Fruit fly (Drosophila melanogaster): ENCODE results near the gene CG12811.

The CG12811 gene

dm6 chr3R:10089171-10089664 lies 40.6 kb upstream of the CG12811 start:
- TF ChIP-seq Dif (GFP tag; optimal IDR thresholded peaks at IDR 0.05; ENCODE audit: partially characterized antibody) (peak; percentile 98), Hnf4 (GFP tag; optimal IDR thresholded peaks at IDR 0.05) (peak; percentile 8), sage (GFP tag; optimal IDR thresholded peaks at IDR 0.05) (peak; percentile 15), CrebA (GFP tag; optimal IDR thresholded peaks at IDR 0.05; ENCODE audit: borderline replicate concordance) (peak; percentile 88), lola (GFP tag; optimal IDR thresholded peaks at IDR 0.05) (no peak), fru (GFP tag; optimal IDR thresholded peaks at IDR 0.05) (peak; percentile 14), Rel (GFP tag; optimal IDR thresholded peaks at IDR 0.05) (peak; percentile 10), Rel (tag; optimal IDR thresholded peaks at IDR 0.05) (peak; percentile 33), tai (GFP tag; optimal IDR thresholded peaks at IDR 0.05) (no peak), N (GFP tag; optimal IDR thresholded peaks at IDR 0.05) (no peak), HLH106 (tag; optimal IDR thresholded peaks at IDR 0.05) (no peak), Hr78 (GFP tag; optimal IDR thresholded peaks at IDR 0.05) (no peak), psq (GFP tag; optimal IDR thresholded peaks at IDR 0.05) (peak; percentile 84), dl (GFP tag; optimal IDR thresholded peaks at IDR 0.05; ENCODE audit: insufficient read depth in 1 of 2, partially characterized antibody in 2 of 2) (peak; percentile 96 to 97), h (GFP tag; optimal IDR thresholded peaks at IDR 0.05) (peak; percentile 44), Sp1 (GFP tag; optimal IDR thresholded peaks at IDR 0.05) (peak; percentile 18), Hr83 (GFP tag; optimal IDR thresholded peaks at IDR 0.05; ENCODE audit: poor library complexity, severe bottlenecking) (peak; percentile 69), Vsx2 (GFP tag; optimal IDR thresholded peaks at IDR 0.05; ENCODE audit: partially characterized antibody) (peak; percentile 83), ey (GFP tag; optimal IDR thresholded peaks at IDR 0.05) (no peak), sv (GFP tag; optimal IDR thresholded peaks at IDR 0.05) (no peak), Jra (GFP tag; optimal IDR thresholded peaks at IDR 0.05) (peak; percentile 15), usp (GFP tag; optimal IDR thresholded peaks at IDR 0.05) (no peak), foxo (GFP tag; optimal IDR thresholded peaks at IDR 0.05) (no peak), Mio (GFP tag; optimal IDR thresholded peaks at IDR 0.05) (no peak), rgr (GFP tag; optimal IDR thresholded peaks at IDR 0.05) (peak; percentile 19), Myc (optimal IDR thresholded peaks at IDR 0.05) (no peak), jim (GFP tag; optimal IDR thresholded peaks at IDR 0.05) (no peak), CG32264 (GFP tag; optimal IDR thresholded peaks at IDR 0.05) (no peak), dsf (GFP tag; optimal IDR thresholded peaks at IDR 0.05; ENCODE audit: borderline replicate concordance) (no peak)

dm6 chr3R:10087206-10087927 lies 38.8 kb upstream of the CG12811 start:
- TF ChIP-seq Mio (GFP tag; optimal IDR thresholded peaks at IDR 0.05) = peak; percentile 69
- peak; percentile 95 for TF ChIP-seq h (GFP tag; optimal IDR thresholded peaks at IDR 0.05)
- TF ChIP-seq Rel (GFP tag; optimal IDR thresholded peaks at IDR 0.05) = peak; percentile 24
- TF ChIP-seq Rel (tag; optimal IDR thresholded peaks at IDR 0.05) = peak; percentile 51
- TF ChIP-seq dmrt93B (GFP tag; optimal IDR thresholded peaks at IDR 0.05) = peak; percentile 69
- TF ChIP-seq Dif (GFP tag; optimal IDR thresholded peaks at IDR 0.05; ENCODE audit: partially characterized antibody) = peak; percentile 94
- peak; percentile 94 for TF ChIP-seq OdsH (GFP tag; optimal IDR thresholded peaks at IDR 0.05)
- TF ChIP-seq psq (GFP tag; optimal IDR thresholded peaks at IDR 0.05) = peak; percentile 99
- peak; percentile 92 for TF ChIP-seq tai (GFP tag; optimal IDR thresholded peaks at IDR 0.05)
- TF ChIP-seq CG9705 (GFP tag; optimal IDR thresholded peaks at IDR 0.05) = peak; percentile 33
- no peak for TF ChIP-seq GATAd (GFP tag; optimal IDR thresholded peaks at IDR 0.05)
- TF ChIP-seq CrebA (GFP tag; optimal IDR thresholded peaks at IDR 0.05; ENCODE audit: borderline replicate concordance) = peak; percentile 42
- TF ChIP-seq pan (optimal IDR thresholded peaks at IDR 0.05) = no peak
- TF ChIP-seq Jra (GFP tag; optimal IDR thresholded peaks at IDR 0.05) = peak; percentile 81
- peak; percentile 54 for TF ChIP-seq CG32264 (GFP tag; optimal IDR thresholded peaks at IDR 0.05)
- TF ChIP-seq lola (GFP tag; optimal IDR thresholded peaks at IDR 0.05) = peak; percentile 47
- TF ChIP-seq dsf (GFP tag; optimal IDR thresholded peaks at IDR 0.05; ENCODE audit: borderline replicate concordance) = peak; percentile 39
- no peak for TF ChIP-seq Hr78 (GFP tag; optimal IDR thresholded peaks at IDR 0.05)
- TF ChIP-seq Abd-B (GFP tag; optimal IDR thresholded peaks at IDR 0.05) = peak; percentile 8
- no peak for TF ChIP-seq Myc (optimal IDR thresholded peaks at IDR 0.05)
- peak; percentile 62 for TF ChIP-seq sv (GFP tag; optimal IDR thresholded peaks at IDR 0.05)
- no peak for TF ChIP-seq Dfd (GFP tag; optimal IDR thresholded peaks at IDR 0.05)
- peak; percentile 95 for TF ChIP-seq ey (GFP tag; optimal IDR thresholded peaks at IDR 0.05)
- TF ChIP-seq Sp1 (GFP tag; optimal IDR thresholded peaks at IDR 0.05) = peak; percentile 84
- TF ChIP-seq Hnf4 (GFP tag; optimal IDR thresholded peaks at IDR 0.05) = peak; percentile 92
- TF ChIP-seq dl (GFP tag; optimal IDR thresholded peaks at IDR 0.05; ENCODE audit: insufficient read depth in 1 of 2, partially characterized antibody in 2 of 2) = peak; percentile 81 to 84
- peak; percentile 53 for TF ChIP-seq sage (GFP tag; optimal IDR thresholded peaks at IDR 0.05)
- peak; percentile 17 for TF ChIP-seq jim (GFP tag; optimal IDR thresholded peaks at IDR 0.05)
- peak; percentile 44 for TF ChIP-seq brk (GFP tag; optimal IDR thresholded peaks at IDR 0.05)
- peak; percentile 92 for TF ChIP-seq woc (GFP tag; optimal IDR thresholded peaks at IDR 0.05)
- peak; percentile 52 to 96 for TF ChIP-seq foxo (GFP tag; optimal IDR thresholded peaks at IDR 0.05)
- peak; percentile 79 for TF ChIP-seq Vsx2 (GFP tag; optimal IDR thresholded peaks at IDR 0.05; ENCODE audit: partially characterized antibody)
- TF ChIP-seq rgr (GFP tag; optimal IDR thresholded peaks at IDR 0.05) = peak; percentile 94
- peak; percentile 93 for TF ChIP-seq fru (GFP tag; optimal IDR thresholded peaks at IDR 0.05)
- peak; percentile 84 for TF ChIP-seq HLH106 (tag; optimal IDR thresholded peaks at IDR 0.05)
- no peak for TF ChIP-seq usp (GFP tag; optimal IDR thresholded peaks at IDR 0.05)
- TF ChIP-seq N (GFP tag; optimal IDR thresholded peaks at IDR 0.05) = peak; percentile 25
- peak; percentile 94 for TF ChIP-seq br (GFP tag; optimal IDR thresholded peaks at IDR 0.05)
- TF ChIP-seq Hr83 (GFP tag; optimal IDR thresholded peaks at IDR 0.05; ENCODE audit: poor library complexity, severe bottlenecking) = peak; percentile 77
